Fruit fly (Drosophila melanogaster) whole organism, prepupa: ENCODE results near the gene Tlk.

Experiments
- Blimp-1 ChIP-seq: fragments of 200-800 bp; sonication (Bioruptor generic); optimal IDR thresholded peaks from 3 replicates; lab custom pipeline; 2017; ENCODE audit warnings: missing biosample characterization, missing genetic modification characterization, mild to moderate bottlenecking, moderate library complexity, missing genetic modification reagents
- CG10631 ChIP-seq: fragments of 200-800 bp; sonication (Bioruptor generic); optimal IDR thresholded peaks from 2 replicates; lab custom pipeline; 2016; ENCODE audit warnings: missing biosample characterization, missing genetic modification characterization
- CG10669 ChIP-seq: fragments of 200-800 bp; sonication (Bioruptor generic); optimal IDR thresholded peaks from 3 replicates; lab custom pipeline; 2018; ENCODE audit warnings: missing biosample characterization, mild to moderate bottlenecking, missing genetic modification characterization, moderate library complexity
- CG11294 ChIP-seq: fragments of 200-800 bp; sonication (Bioruptor generic); IDR thresholded peaks from 2 replicates; pipeline ENCODE4 v1.3.6; 2022; ENCODE audit warnings: missing biosample characterization, missing genetic modification characterization
- CG11762 ChIP-seq: fragments of 200-800 bp; sonication (Bioruptor generic); optimal IDR thresholded peaks from 3 replicates; lab custom pipeline; 2016; ENCODE audit warnings: missing biosample characterization, missing genetic modification characterization; ENCODE audit not compliant: insufficient read depth
- CG15336 ChIP-seq: fragments of 200-800 bp; sonication (Bioruptor generic); IDR thresholded peaks from 2 replicates; pipeline ENCODE4 v1.3.6; 2022; ENCODE audit warnings: missing biosample characterization, missing genetic modification characterization
- CG1621 ChIP-seq: fragments of 200-800 bp; sonication (Bioruptor generic); optimal IDR thresholded peaks from 3 replicates; lab custom pipeline; 2018; ENCODE audit warnings: missing biosample characterization, mild to moderate bottlenecking, missing genetic modification characterization
- CG3032 ChIP-seq: fragments of 200-800 bp; optimal IDR thresholded peaks from 2 replicates; lab custom pipeline; 2019; ENCODE audit warnings: missing biosample characterization, mild to moderate bottlenecking, missing genetic modification characterization, moderate library complexity
- CG31627 ChIP-seq: fragments of 200-800 bp; sonication (Bioruptor generic); optimal IDR thresholded peaks from 3 replicates; lab custom pipeline; 2016; ENCODE audit warnings: missing biosample characterization, missing genetic modification characterization
- CG32006 ChIP-seq: fragments of 200-800 bp; sonication (Bioruptor generic); optimal IDR thresholded peaks from 3 replicates; lab custom pipeline; 2017; ENCODE audit warnings: missing biosample characterization, mild to moderate bottlenecking, missing genetic modification characterization
- CG6163 ChIP-seq: fragments of 200-800 bp; sonication (Bioruptor generic); IDR thresholded peaks from 3 replicates; pipeline ENCODE4 v1.3.6; 2022; ENCODE audit warnings: missing biosample characterization, missing genetic modification characterization
- CG6276 ChIP-seq: fragments of 200-800 bp; sonication (Bioruptor generic); optimal IDR thresholded peaks from 2 replicates; lab custom pipeline; 2017; ENCODE audit warnings: missing biosample characterization, mild to moderate bottlenecking, missing genetic modification characterization
- CG6792 ChIP-seq: fragments of 200-800 bp; sonication (Bioruptor generic); optimal IDR thresholded peaks from 3 replicates; lab custom pipeline; 2016; ENCODE audit warnings: missing biosample characterization, missing genetic modification characterization
- CG7368 ChIP-seq: fragments of 200-800 bp; sonication (Bioruptor generic); optimal IDR thresholded peaks from 3 replicates; lab custom pipeline; 2016; ENCODE audit warnings: missing biosample characterization, missing genetic modification characterization
- CG8119 ChIP-seq: fragments of 200-800 bp; sonication (Bioruptor generic); IDR thresholded peaks from 3 replicates; pipeline ENCODE4 v1.3.6; 2022; ENCODE audit warnings: missing biosample characterization, missing genetic modification characterization
- CG8319 ChIP-seq: fragments of 200-800 bp; sonication (Bioruptor generic); optimal IDR thresholded peaks from 3 replicates; lab custom pipeline; 2016; ENCODE audit warnings: missing biosample characterization, missing genetic modification characterization
- CG9139 ChIP-seq: fragments of 200-800 bp; sonication (Bioruptor generic); optimal IDR thresholded peaks from 3 replicates; lab custom pipeline; 2017; ENCODE audit warnings: missing biosample characterization, mild to moderate bottlenecking, missing genetic modification characterization
- Eip75B ChIP-seq: fragments of 200-800 bp; sonication (Bioruptor generic); optimal IDR thresholded peaks from 3 replicates; lab custom pipeline; 2016; ENCODE audit warnings: missing biosample characterization, missing genetic modification characterization
- Eip78C ChIP-seq: fragments of 200-800 bp; sonication (Bioruptor generic); peaks from one replicate; lab custom pipeline; 2016; ENCODE audit warnings: missing biosample characterization, missing genetic modification characterization
- Ets21C ChIP-seq: fragments of 200-800 bp; sonication (Bioruptor generic); optimal IDR thresholded peaks from 3 replicates; lab custom pipeline; 2016; ENCODE audit warnings: missing biosample characterization, missing genetic modification characterization
- Ets96B ChIP-seq: fragments of 200-800 bp; optimal IDR thresholded peaks from 2 replicates; lab custom pipeline; 2019; ENCODE audit warnings: missing biosample characterization, mild to moderate bottlenecking, missing genetic modification characterization, moderate library complexity
- Gug ChIP-seq: fragments of 200-800 bp; sonication (Bioruptor generic); IDR thresholded peaks from 2 replicates; pipeline ENCODE4 v1.3.6; 2022; ENCODE audit warnings: missing biosample characterization, missing genetic modification characterization
- Hr38 ChIP-seq: sonication (Bioruptor generic); optimal IDR thresholded peaks from 2 replicates; lab custom pipeline; 2016; ENCODE audit warnings: missing biosample characterization, missing genetic modification characterization
- Hr39 ChIP-seq: fragments of 200-800 bp; sonication (Bioruptor generic); optimal IDR thresholded peaks from 2 replicates; lab custom pipeline; 2016; ENCODE audit warnings: missing biosample characterization, missing genetic modification characterization
- Hr4 ChIP-seq: fragments of 200-800 bp; sonication (Bioruptor generic); optimal IDR thresholded peaks from 3 replicates; lab custom pipeline; 2016; ENCODE audit warnings: missing biosample characterization, missing genetic modification characterization
- Lpt ChIP-seq: fragments of 200-800 bp; sonication (Bioruptor generic); optimal IDR thresholded peaks from 3 replicates; lab custom pipeline; 2016; ENCODE audit warnings: missing biosample characterization, missing genetic modification characterization
- Met ChIP-seq: fragments of 200-800 bp; sonication (Bioruptor generic); optimal IDR thresholded peaks from 3 replicates; lab custom pipeline; 2016; ENCODE audit warnings: missing biosample characterization, missing genetic modification characterization
- OdsH ChIP-seq: fragments of 200-800 bp; sonication (Bioruptor generic); optimal IDR thresholded peaks from 3 replicates; lab custom pipeline; 2016; ENCODE audit warnings: missing biosample characterization, missing genetic modification characterization
- Smox ChIP-seq: fragments of 200-800 bp; sonication (Bioruptor generic); optimal IDR thresholded peaks from 3 replicates; lab custom pipeline; 2016; ENCODE audit warnings: missing biosample characterization, missing genetic modification characterization
- achi ChIP-seq: fragments of 200-800 bp; sonication (Bioruptor generic); optimal IDR thresholded peaks from 3 replicates; lab custom pipeline; 2016; ENCODE audit warnings: missing biosample characterization, missing genetic modification characterization
- acj6 ChIP-seq: fragments of 200-800 bp; sonication (Bioruptor generic); optimal IDR thresholded peaks from 3 replicates; lab custom pipeline; 2016; ENCODE audit warnings: missing biosample characterization, missing genetic modification characterization
- cyc ChIP-seq: fragments of 200-800 bp; sonication (Bioruptor generic); optimal IDR thresholded peaks from 3 replicates; lab custom pipeline; 2016; ENCODE audit warnings: missing biosample characterization, missing genetic modification characterization
- dac ChIP-seq: fragments of 200-800 bp; sonication (Bioruptor generic); optimal IDR thresholded peaks from 2 replicates; lab custom pipeline; 2017; ENCODE audit warnings: missing biosample characterization, mild to moderate bottlenecking, missing genetic modification characterization
- dsx ChIP-seq: fragments of 200-800 bp; optimal IDR thresholded peaks from 3 replicates; lab custom pipeline; 2019; ENCODE audit warnings: missing biosample characterization, mild to moderate bottlenecking, missing genetic modification characterization, moderate library complexity; ENCODE audit not compliant: poor library complexity, severe bottlenecking
- eg ChIP-seq: fragments of 200-800 bp; sonication (Bioruptor generic); IDR thresholded peaks from 3 replicates; pipeline ENCODE4 v1.3.6; 2022; ENCODE audit warnings: missing biosample characterization, missing genetic modification characterization
- esn ChIP-seq: fragments of 200-800 bp; sonication (Bioruptor generic); optimal IDR thresholded peaks from 2 replicates; lab custom pipeline; 2016; ENCODE audit warnings: missing biosample characterization, mild to moderate bottlenecking, missing genetic modification characterization, moderate library complexity
- fd59A ChIP-seq: fragments of 200-800 bp; sonication (Bioruptor generic); optimal IDR thresholded peaks from 2 replicates; lab custom pipeline; 2017; ENCODE audit warnings: missing biosample characterization, mild to moderate bottlenecking, missing genetic modification characterization, missing genetic modification reagents
- fd85E ChIP-seq: fragments of 200-800 bp; sonication (Bioruptor generic); optimal IDR thresholded peaks from 3 replicates; lab custom pipeline; 2016; ENCODE audit warnings: missing biosample characterization, missing genetic modification characterization
- lz ChIP-seq: fragments of 200-800 bp; sonication (Bioruptor generic); optimal IDR thresholded peaks from 3 replicates; lab custom pipeline; 2016; ENCODE audit warnings: missing biosample characterization, missing genetic modification characterization
- net ChIP-seq: fragments of 200-800 bp; sonication (Bioruptor generic); optimal IDR thresholded peaks from 3 replicates; lab custom pipeline; 2016; ENCODE audit warnings: missing biosample characterization, missing genetic modification characterization
- salr ChIP-seq, 2 experiments: fragments of 200-800 bp; sonication (Bioruptor generic); optimal IDR thresholded peaks; 3 replicates each; lab custom pipeline; 2016 to 2018; ENCODE audit warnings: missing biosample characterization in 2 of 2, missing genetic modification characterization in 2 of 2, mild to moderate bottlenecking in 1 of 2
- ss ChIP-seq, 2 experiments: fragments of 200-800 bp; sonication (Bioruptor generic); optimal IDR thresholded peaks; 2 replicates in 1 of 2; 3 replicates in 1 of 2; lab custom pipeline; 2017 to 2018; ENCODE audit warnings: mild to moderate bottlenecking in 2 of 2, missing biosample characterization in 2 of 2, missing genetic modification characterization in 2 of 2, moderate library complexity in 1 of 2
- svp ChIP-seq: fragments of 200-800 bp; sonication (Bioruptor generic); peaks from one replicate; lab custom pipeline; 2016; ENCODE audit warnings: missing biosample characterization, missing genetic modification characterization
- topi ChIP-seq: fragments of 200-800 bp; sonication (Bioruptor generic); optimal IDR thresholded peaks from 3 replicates; lab custom pipeline; 2016; ENCODE audit warnings: missing biosample characterization, missing genetic modification characterization
- vri ChIP-seq: fragments of 200-800 bp; sonication (Bioruptor generic); optimal IDR thresholded peaks from 3 replicates; lab custom pipeline; 2016; ENCODE audit warnings: missing biosample characterization, mild to moderate bottlenecking, missing genetic modification characterization

Gene Tlk

dm6 chrX:3778135-3778951, 58.5 kb downstream of the Tlk start (continued):
- no peak for TF ChIP-seq acj6 (GFP tag; lab: Kevin White, UChicago)
- no peak for TF ChIP-seq esn (GFP tag; lab: Kevin White, UChicago)
- peak; percentile 40 for TF ChIP-seq dac (GFP tag; lab: Kevin White, UChicago)
- TF ChIP-seq OdsH (GFP tag; lab: Kevin White, UChicago), result no peak
- peak in 1 of 2 experiments; percentile 71 for TF ChIP-seq salr (GFP tag; optimal IDR thresholded peaks at IDR 0.05; lab: Kevin White, UChicago)
- no peak for TF ChIP-seq CG31627
- no peak for TF ChIP-seq Gug (GFP tag; lab: Robert Waterston, UW)
- TF ChIP-seq CG8319 (GFP tag; lab: Kevin White, UChicago), result no peak
- TF ChIP-seq cyc (GFP tag; lab: Kevin White, UChicago), result no peak
- TF ChIP-seq Eip78C (GFP tag; lab: Kevin White, UChicago), result peak; percentile 59
- TF ChIP-seq Blimp-1 (GFP tag; lab: Kevin White, UChicago), result peak; percentile 96
- TF ChIP-seq Smox (GFP tag; lab: Kevin White, UChicago), result no peak
- peak; percentile 63 for TF ChIP-seq CG6276 (GFP tag; lab: Kevin White, UChicago)
- peak; percentile 38 for TF ChIP-seq CG11762 (GFP tag; lab: Kevin White, UChicago)
- peak; percentile 85 for TF ChIP-seq CG6163
- TF ChIP-seq Eip75B (GFP tag; lab: Kevin White, UChicago), result peak; percentile 55
- TF ChIP-seq topi, result no peak
- peak; percentile 75; the same call in 2 of the 3 replicates for TF ChIP-seq eg (GFP tag; lab: Robert Waterston, UW)
- peak; percentile 78 for TF ChIP-seq Lpt (GFP tag; lab: Kevin White, UChicago)
- TF ChIP-seq CG15336 (GFP tag; lab: Robert Waterston, UW), result peak; percentile 71
- TF ChIP-seq vri, result peak; percentile 83
- TF ChIP-seq CG8119, result peak; percentile 69

- TF ChIP-seq Eip78C (GFP tag; lab: Kevin White, UChicago) (peak; percentile 78), Ets21C (GFP tag; lab: Kevin White, UChicago) (no peak), CG15336 (GFP tag; lab: Robert Waterston, UW) (peak; percentile 64), achi (peak; percentile 21), esn (GFP tag; lab: Kevin White, UChicago) (peak; percentile 53), topi (peak; percentile 29), CG6792 (peak; percentile 11), CG10669 (GFP tag; lab: Kevin White, UChicago) (peak; percentile 42), Met (peak; percentile 52), svp (GFP tag; lab: Kevin White, UChicago) (peak; percentile 76), vri (no peak), CG31627 (peak; percentile 23), ss (GFP tag; optimal IDR thresholded peaks at IDR 0.05; lab: Kevin White, UChicago) (no peak), CG10631 (GFP tag; lab: Kevin White, UChicago) (peak; percentile 57), acj6 (GFP tag; lab: Kevin White, UChicago) (peak; percentile 43), CG11294 (0 out of 2 replicates have a peak, but pooled peaks have one; percentile 36), Blimp-1 (GFP tag; lab: Kevin White, UChicago) (peak; percentile 9), Lpt (GFP tag; lab: Kevin White, UChicago) (peak; percentile 51), CG8119 (peak; percentile 33; the same call in 1 of the 3 replicates), dsx (GFP tag; lab: Kevin White, UChicago) (peak; percentile 33), fd85E (GFP tag; lab: Kevin White, UChicago) (no peak), Hr39 (GFP tag; lab: Kevin White, UChicago) (peak; percentile 6), CG32006 (peak; percentile 52), Eip75B (GFP tag; lab: Kevin White, UChicago) (peak; percentile 45), fd59A (no peak), Smox (GFP tag; lab: Kevin White, UChicago) (peak; percentile 38), dac (GFP tag; lab: Kevin White, UChicago) (no peak), CG7368 (GFP tag; lab: Kevin White, UChicago) (peak; percentile 36), Ets96B (peak; percentile 53), OdsH (GFP tag; lab: Kevin White, UChicago) (peak; percentile 33), Hr4 (GFP tag; lab: Kevin White, UChicago) (peak; percentile 42), lz (GFP tag; lab: Kevin White, UChicago) (peak; percentile 16), CG1621 (no peak), CG9139 (GFP tag; lab: Kevin White, UChicago) (no peak), Hr38 (GFP tag; lab: Kevin White, UChicago) (no peak), net (GFP tag; lab: Kevin White, UChicago) (peak; percentile 35), CG3032 (tag; lab: Kevin White, UChicago) (peak; percentile 41)
These were observed 59.2 kb downstream of the Tlk start for dm6 chrX:3778952-3779502.
